Worm (Caenorhabditis elegans) whole organism, mixed stage, embryonic: ENCODE measurements around the gene fbxa-73.

Experiments
- M03D4.4 ChIP-seq: sonication (generic microtip); optimal IDR thresholded peaks from 2 replicates; lab custom pipeline; 2017; ENCODE audit warnings: mild to moderate bottlenecking, missing genetic modification characterization, missing compliant biosample characterization
- blmp-1 ChIP-seq: fragments of 150-350 bp; optimal IDR thresholded peaks from 2 replicates; lab custom pipeline; 2014; ENCODE audit warnings: missing biosample characterization, missing genetic modification characterization
- ceh-39 ChIP-seq: fragments of 150-350 bp; optimal IDR thresholded peaks from 2 replicates; lab custom pipeline; 2014; ENCODE audit warnings: missing biosample characterization, missing genetic modification characterization
- ceh-43 ChIP-seq: fragments of 200-800 bp; sonication (Bioruptor generic); optimal IDR thresholded peaks from 2 replicates; lab custom pipeline; 2018; ENCODE audit warnings: mild to moderate bottlenecking, missing genetic modification characterization, moderate library complexity, missing compliant biosample characterization
- ceh-83 ChIP-seq: fragments of 200-800 bp; sonication (Bioruptor generic); optimal IDR thresholded peaks from 2 replicates; lab custom pipeline; 2018; ENCODE audit warnings: mild to moderate bottlenecking, missing genetic modification characterization, missing compliant biosample characterization
- ces-1 ChIP-seq: fragments of 150-350 bp; optimal IDR thresholded peaks from 2 replicates; lab custom pipeline; 2014; ENCODE audit warnings: missing biosample characterization, missing genetic modification reagents, missing genetic modification characterization
- cnd-1 ChIP-seq: fragments of 200-800 bp; sonication (Bioruptor generic); optimal IDR thresholded peaks from 2 replicates; lab custom pipeline; 2018; ENCODE audit warnings: mild to moderate bottlenecking, missing genetic modification characterization, missing compliant biosample characterization
- drap-1 ChIP-seq: fragments of 200-800 bp; sonication (Bioruptor generic); optimal IDR thresholded peaks from 3 replicates; lab custom pipeline; 2018; ENCODE audit warnings: mild to moderate bottlenecking, missing genetic modification characterization, missing compliant biosample characterization
- elt-1 ChIP-seq: sonication (generic microtip); optimal IDR thresholded peaks from 2 replicates; lab custom pipeline; 2017; ENCODE audit warnings: missing genetic modification characterization, mild to moderate bottlenecking, missing compliant biosample characterization, antibody characterized with exemption, moderate library complexity, borderline replicate concordance; ENCODE audit not compliant: insufficient read depth
- elt-3 ChIP-seq: fragments of 150-350 bp; optimal IDR thresholded peaks from 2 replicates; lab custom pipeline; 2014; ENCODE audit warnings: missing biosample characterization, missing genetic modification characterization
- flh-1 ChIP-seq: fragments of 200-800 bp; sonication (Bioruptor generic); optimal IDR thresholded peaks from 2 replicates; lab custom pipeline; 2018; ENCODE audit warnings: mild to moderate bottlenecking, missing genetic modification characterization, moderate library complexity, missing compliant biosample characterization
- ham-2 ChIP-seq: fragments of 200-800 bp; sonication (Bioruptor generic); optimal IDR thresholded peaks from 2 replicates; lab custom pipeline; 2018; ENCODE audit warnings: mild to moderate bottlenecking, missing genetic modification characterization, missing compliant biosample characterization
- hlh-1 ChIP-seq: fragments of 150-350 bp; optimal IDR thresholded peaks from 2 replicates; lab custom pipeline; 2014; ENCODE audit warnings: missing biosample characterization, missing genetic modification reagents, missing genetic modification characterization
- lin-13 ChIP-seq: fragments of 150-350 bp; optimal IDR thresholded peaks from 2 replicates; lab custom pipeline; 2014; ENCODE audit warnings: missing biosample characterization, missing genetic modification characterization
- mab-5 ChIP-seq: fragments of 150-350 bp; optimal IDR thresholded peaks from 2 replicates; lab custom pipeline; 2014; ENCODE audit warnings: missing biosample characterization, missing genetic modification characterization
- mep-1 ChIP-seq: fragments of 150-350 bp; optimal IDR thresholded peaks from 2 replicates; lab custom pipeline; 2017; ENCODE audit warnings: missing biosample characterization, missing genetic modification reagents, missing genetic modification characterization, inconsistent platforms
- mls-2 ChIP-seq: sonication (generic microtip); optimal IDR thresholded peaks from 2 replicates; lab custom pipeline; 2016; ENCODE audit warnings: mild to moderate bottlenecking, missing genetic modification characterization, moderate library complexity, missing compliant biosample characterization
- nhr-12 ChIP-seq: fragments of 150-350 bp; optimal IDR thresholded peaks from 2 replicates; lab custom pipeline; 2014; ENCODE audit warnings: missing biosample characterization, missing genetic modification characterization
- nhr-237 ChIP-seq: fragments of 150-350 bp; optimal IDR thresholded peaks from 2 replicates; lab custom pipeline; 2014; ENCODE audit warnings: missing biosample characterization, missing genetic modification characterization
- nhr-76 ChIP-seq: sonication (generic microtip); optimal IDR thresholded peaks from 2 replicates; lab custom pipeline; 2017; ENCODE audit warnings: missing biosample characterization, missing genetic modification characterization
- pha-4 ChIP-seq: fragments of 150-350 bp; optimal IDR thresholded peaks from 2 replicates; lab custom pipeline; 2018; ENCODE audit warnings: missing biosample characterization, missing genetic modification reagents, missing genetic modification characterization
- sem-2 ChIP-seq: fragments of 200-800 bp; sonication (Bioruptor generic); optimal IDR thresholded peaks from 2 replicates; lab custom pipeline; 2018; ENCODE audit warnings: mild to moderate bottlenecking, missing genetic modification characterization, missing compliant biosample characterization
- snpc-4 ChIP-seq: fragments of 150-350 bp; optimal IDR thresholded peaks from 2 replicates; lab custom pipeline; 2014; ENCODE audit warnings: missing biosample characterization, missing genetic modification characterization
- sptf-1 ChIP-seq: sonication (generic microtip); optimal IDR thresholded peaks from 2 replicates; lab custom pipeline; 2017; ENCODE audit warnings: mild to moderate bottlenecking, missing genetic modification characterization, moderate library complexity, missing compliant biosample characterization
- tbx-8 ChIP-seq: fragments of 200-800 bp; sonication (Bioruptor generic); optimal IDR thresholded peaks from 2 replicates; lab custom pipeline; 2018; ENCODE audit warnings: mild to moderate bottlenecking, missing genetic modification characterization, moderate library complexity, missing compliant biosample characterization
- unc-120 ChIP-seq: sonication (generic microtip); optimal IDR thresholded peaks from 2 replicates; lab custom pipeline; 2017; ENCODE audit warnings: missing genetic modification characterization, missing compliant biosample characterization; ENCODE audit not compliant: poor library complexity, severe bottlenecking
- unc-39 ChIP-seq: fragments of 150-350 bp; optimal IDR thresholded peaks from 2 replicates; lab custom pipeline; 2014; ENCODE audit warnings: missing biosample characterization, missing genetic modification characterization
- unc-62 ChIP-seq: fragments of 150-350 bp; optimal IDR thresholded peaks from 2 replicates; lab custom pipeline; 2014; ENCODE audit warnings: missing biosample characterization, missing genetic modification reagents, missing genetic modification characterization
- zip-8 ChIP-seq: fragments of 150-350 bp; optimal IDR thresholded peaks from 2 replicates; lab custom pipeline; 2014; ENCODE audit warnings: missing biosample characterization, missing genetic modification characterization
- ztf-11 ChIP-seq: fragments of 150-350 bp; optimal IDR thresholded peaks from 2 replicates; lab custom pipeline; 2014; ENCODE audit warnings: missing biosample characterization, missing genetic modification characterization

The fbxa-73 gene

DNA sequence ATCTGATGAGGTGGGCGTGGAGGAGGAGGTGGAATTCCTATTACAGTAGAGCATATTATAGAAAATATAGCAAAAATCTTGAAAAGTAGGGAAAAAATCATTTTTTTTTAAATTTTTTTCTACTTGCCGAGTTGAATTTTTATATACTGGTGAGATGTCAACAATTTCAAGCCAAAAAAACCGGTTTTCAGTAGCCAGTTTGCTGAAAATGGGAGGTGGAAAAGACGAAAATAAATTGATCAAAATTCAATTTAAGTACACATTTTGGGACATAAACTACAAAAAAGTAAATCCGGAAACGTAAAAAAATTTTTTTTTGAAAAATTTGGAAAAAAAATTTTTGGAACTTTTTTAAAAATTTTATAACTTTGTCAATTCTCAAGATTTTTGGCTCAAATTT is 26.2 kb downstream of the fbxa-73 start, which contains the start of gene Y54F10BM.23:
Gene Y54F10BM.23 (minus strand): TSS at position 101 of the 400 bp plus-strand sequence.
- TF ChIP-seq nhr-237 (tag; lab: Kevin White, UChicago) (no peak), drap-1 (GFP tag; lab: Kevin White, UChicago) (no peak), pha-4 (no peak), lin-13 (no peak), cnd-1 (no peak), elt-1 (no peak), blmp-1 (tag; lab: Kevin White, UChicago) (no peak), sem-2 (GFP tag; lab: Kevin White, UChicago) (no peak), elt-3 (tag; lab: Kevin White, UChicago) (no peak), unc-62 (no peak), nhr-12 (tag; lab: Kevin White, UChicago) (no peak), mab-5 (tag; lab: Kevin White, UChicago) (no peak), ham-2 (GFP tag; lab: Kevin White, UChicago) (no peak), ceh-43 (GFP tag; lab: Kevin White, UChicago) (no peak)

DNA sequence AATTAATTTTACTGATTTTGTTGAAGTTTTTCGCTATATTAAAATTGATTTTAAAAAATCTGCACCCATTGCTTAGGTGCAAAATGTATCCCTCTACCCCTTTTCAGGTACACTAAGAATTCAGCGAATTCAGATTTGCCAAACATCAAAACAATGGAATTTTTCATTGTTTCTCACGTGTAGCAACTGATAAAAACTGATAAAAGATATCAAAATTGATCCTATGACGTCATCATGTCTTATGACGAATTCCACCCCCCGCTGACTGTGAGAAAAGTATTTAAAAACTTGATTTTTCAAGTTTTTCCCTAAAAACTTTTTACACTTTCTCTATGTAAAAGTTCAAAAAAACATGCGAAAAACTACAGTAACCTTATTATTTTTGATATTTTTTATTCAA is 27.3 kb downstream of the fbxa-73 start, which contains the start of gene Y54F10BM.22:
Gene Y54F10BM.22 (plus strand): TSS at position 331 of the 400 bp plus-strand sequence.
- TF ChIP-seq nhr-237 (tag; lab: Kevin White, UChicago) (no peak), zip-8 (tag; lab: Kevin White, UChicago) (peak; percentile 8), drap-1 (GFP tag; lab: Kevin White, UChicago) (no peak)
- TF ChIP-seq, all 35 proteins: peak for 1

DNA sequence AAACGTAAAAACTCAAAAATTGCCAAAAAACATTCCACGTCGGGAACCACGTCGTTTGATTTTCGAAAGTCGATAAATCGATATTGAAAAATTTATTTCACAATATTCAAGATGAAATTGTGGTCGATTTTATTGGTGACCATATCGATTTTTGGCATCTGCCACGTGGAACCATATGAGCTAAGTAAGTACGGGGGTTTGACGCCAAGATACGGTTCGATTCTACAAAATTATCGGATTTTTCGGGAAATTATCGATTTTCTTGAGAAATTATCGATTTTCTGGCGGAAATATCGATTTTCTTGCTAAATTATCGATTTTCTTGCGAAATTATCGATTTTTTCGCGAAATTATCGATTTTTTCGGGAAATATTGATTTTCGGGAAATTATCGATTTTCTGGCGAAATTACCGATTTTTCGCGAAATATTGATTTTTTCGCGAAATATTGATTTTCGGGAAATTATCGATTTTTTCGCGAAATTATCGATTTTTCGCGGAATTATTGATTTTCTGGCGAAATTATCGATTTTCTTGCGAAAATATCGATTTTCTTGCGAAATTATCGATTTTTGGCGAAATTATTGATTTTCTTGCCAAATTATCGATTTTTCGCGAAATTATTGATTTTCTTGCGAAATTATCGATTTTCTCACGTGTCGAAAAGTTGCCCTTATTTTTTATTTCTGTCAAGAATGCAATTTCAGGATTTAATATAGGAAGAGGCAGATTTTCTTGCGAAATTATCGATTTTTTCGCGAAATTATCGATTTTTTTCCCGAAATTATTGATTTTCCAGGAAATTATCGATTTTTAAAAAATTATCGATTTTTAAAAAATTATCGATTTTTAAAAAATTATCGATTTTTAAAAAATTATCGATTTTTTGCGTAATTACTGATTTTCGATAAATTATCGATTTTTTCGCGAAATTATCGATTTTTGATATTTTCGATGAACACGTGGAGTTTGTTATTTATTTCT is 29.0 kb downstream of the fbxa-73 start, which contains the start of gene Y54F10BM.3:
Gene Y54F10BM.3 (plus strand): TSS at position 51 of the 983 bp plus-strand sequence.
- TF ChIP-seq pha-4, result no peak
- peak; percentile 25 for TF ChIP-seq ceh-39
- TF ChIP-seq sptf-1 (tag; lab: Kevin White, UChicago), result peak; percentile 23
- no peak for TF ChIP-seq ceh-43 (GFP tag; lab: Kevin White, UChicago)
- no peak for TF ChIP-seq mep-1 (tag; lab: Kevin White, UChicago)

DNA sequence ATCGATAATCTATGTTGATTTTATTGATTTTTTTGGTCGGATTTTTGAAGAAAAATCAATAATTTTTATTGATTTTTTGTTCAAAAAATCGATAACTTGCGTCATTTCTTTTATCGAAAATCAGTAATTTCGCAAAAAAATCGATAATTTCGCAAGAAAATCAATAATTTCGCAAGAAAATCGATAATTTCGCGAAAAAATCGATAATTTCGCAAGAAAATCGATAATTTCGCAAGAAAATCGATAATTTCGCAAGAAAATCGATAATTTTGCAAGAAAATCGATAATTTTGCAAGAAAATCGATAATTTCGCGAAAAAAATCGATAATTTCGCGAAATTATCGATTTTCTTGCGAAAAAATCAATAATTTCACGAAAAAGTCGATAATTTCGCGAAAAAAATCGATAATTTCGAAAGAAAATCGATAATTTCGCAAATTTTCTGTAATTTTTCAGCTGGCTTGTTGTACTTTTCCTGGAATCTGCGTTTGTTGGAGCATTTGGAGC is 30.1 kb downstream of the fbxa-73 start:
- TF ChIP-seq ceh-83 (GFP tag; lab: Kevin White, UChicago) (no peak), mep-1 (tag; lab: Kevin White, UChicago) (no peak), mab-5 (tag; lab: Kevin White, UChicago) (no peak), M03D4.4 (tag; lab: Kevin White, UChicago) (no peak), snpc-4 (no peak), pha-4 (no peak), ztf-11 (tag; lab: Kevin White, UChicago) (no peak), zip-8 (tag; lab: Kevin White, UChicago) (no peak), flh-1 (GFP tag; lab: Kevin White, UChicago) (no peak), lin-13 (no peak)

DNA sequence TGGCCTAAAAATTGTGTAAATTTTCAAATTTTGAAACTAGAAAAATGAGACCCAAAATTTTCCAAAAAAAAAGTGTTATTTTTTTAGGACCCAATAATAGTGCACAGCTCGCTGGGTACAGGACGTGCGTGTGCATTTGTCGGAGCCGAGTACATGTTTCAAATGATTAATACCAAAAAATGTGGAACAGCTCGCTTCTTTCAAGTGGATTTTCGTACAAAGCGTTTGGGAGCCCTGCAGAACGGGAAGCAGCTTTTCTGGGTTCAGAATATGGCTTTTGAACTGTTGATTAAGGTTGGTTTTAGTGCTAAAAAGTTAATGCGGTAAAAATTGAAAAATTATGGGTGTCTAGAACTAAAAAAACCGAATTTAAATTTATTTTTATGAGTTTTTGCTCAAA is 35.0 kb downstream of the fbxa-73 start:
- TF ChIP-seq unc-39 (tag; lab: Kevin White, UChicago), result no peak
- no peak for TF ChIP-seq elt-3 (tag; lab: Kevin White, UChicago)
- TF ChIP-seq unc-120, result no peak
- no peak for TF ChIP-seq nhr-76
- TF ChIP-seq ham-2 (GFP tag; lab: Kevin White, UChicago), result no peak
- TF ChIP-seq M03D4.4 (tag; lab: Kevin White, UChicago), result no peak
- TF ChIP-seq ces-1, result no peak
- TF ChIP-seq pha-4, result no peak

DNA sequence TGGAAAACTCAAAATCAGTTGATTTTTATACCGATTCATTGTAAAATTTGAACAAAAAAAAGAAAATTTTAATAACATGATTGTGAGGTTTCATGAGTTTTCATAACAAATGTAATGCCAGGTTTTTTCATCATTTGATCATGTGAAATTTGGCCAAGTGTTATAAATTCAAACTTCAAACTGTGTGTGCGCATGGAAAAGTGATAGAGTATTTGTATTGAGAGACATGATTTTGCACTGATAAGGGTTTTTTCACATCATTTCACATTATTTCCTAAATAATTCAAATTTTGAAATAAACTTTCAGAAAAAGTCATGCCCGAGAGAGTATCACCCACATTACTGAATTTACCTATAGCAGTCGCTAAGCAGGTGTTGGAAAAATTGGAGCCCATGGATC is 37.9 kb downstream of the fbxa-73 start, which contains the start of gene fbxa-219:
Gene fbxa-219 (plus strand): TSS at position 277 of the 400 bp plus-strand sequence.
- no peak for TF ChIP-seq ham-2 (GFP tag; lab: Kevin White, UChicago)
- no peak for TF ChIP-seq tbx-8 (GFP tag; lab: Kevin White, UChicago)
- no peak for TF ChIP-seq mab-5 (tag; lab: Kevin White, UChicago)
- no peak for TF ChIP-seq mls-2 (tag; lab: Kevin White, UChicago)
- TF ChIP-seq hlh-1 (tag; lab: Kevin White, UChicago), result no peak
- no peak for TF ChIP-seq ces-1
- TF ChIP-seq lin-13, result no peak
